Worm (Caenorhabditis elegans) whole organism, L4 larva: ENCODE results near the gene srlf-33.

Experiments
- ZK546.5 ChIP-seq, 2 experiments: sonication (generic microtip); optimal IDR thresholded peaks; 2 replicates each; lab custom pipeline; 2017; ENCODE audit warnings: missing biosample characterization in 2 of 2, missing genetic modification characterization in 2 of 2
- aly-2 ChIP-seq: sonication (generic microtip); optimal IDR thresholded peaks from 2 replicates; lab custom pipeline; 2018; ENCODE audit warnings: missing biosample characterization, missing genetic modification characterization
- ama-1 ChIP-seq: fragments of 150-350 bp; optimal IDR thresholded peaks from 2 replicates; lab custom pipeline; 2014; ENCODE audit warnings: inconsistent platforms, mixed read lengths
- ceh-20 ChIP-seq: fragments of 200-800 bp; sonication (Bioruptor generic); IDR thresholded peaks from 2 replicates; pipeline ENCODE4 v1.3.6; 2022; ENCODE audit warnings: missing genetic modification reagents, missing genetic modification characterization, missing compliant biosample characterization
- lin-39 ChIP-seq: fragments of 150-350 bp; optimal IDR thresholded peaks from 2 replicates; lab custom pipeline; 2014; ENCODE audit warnings: missing biosample characterization, missing genetic modification reagents, missing genetic modification characterization
- nhr-11 ChIP-seq: fragments of 150-350 bp; optimal IDR thresholded peaks from 2 replicates; lab custom pipeline; 2014; ENCODE audit warnings: missing biosample characterization, missing genetic modification characterization
- pha-4 ChIP-seq, 2 experiments: fragments of 150-350 bp in 1 of 2; fragments of 200-800 bp in 1 of 2; sonication (Bioruptor generic) in 1 of 2; IDR thresholded peaks in 1 of 2; optimal IDR thresholded peaks in 1 of 2; 2 replicates each; pipeline versions ENCODE4 v1.3.6 to Lab custom; 2014 to 2022; ENCODE audit warnings: missing genetic modification characterization in 2 of 2, missing genetic modification reagents in 2 of 2, missing biosample characterization in 1 of 2, missing compliant biosample characterization in 1 of 2

- TF ChIP-seq ama-1 (lab: Kevin White, UChicago) = no peak
- TF ChIP-seq pha-4 (GFP tag; IDR thresholded peaks at IDR 0.05; lab: Robert Waterston, UW) = no peak
- TF ChIP-seq pha-4 (tag; optimal IDR thresholded peaks at IDR 0.05; lab: Kevin White, UChicago) = no peak
- no peak for TF ChIP-seq ceh-20
- no peak for TF ChIP-seq nhr-11 (tag; lab: Kevin White, UChicago)
- TF ChIP-seq aly-2 = no peak
- no peak for TF ChIP-seq ZK546.5 (tag; optimal IDR thresholded peaks at IDR 0.05; lab: Kevin White, UChicago)
- TF ChIP-seq lin-39 (tag; lab: Kevin White, UChicago) = no peak
Measured at ce11 chrIV:11924092-11924491, 1.2 kb downstream of the srlf-33 start.
